Fruit fly (Drosophila melanogaster): ENCODE results near the gene CG17129.

DNA sequence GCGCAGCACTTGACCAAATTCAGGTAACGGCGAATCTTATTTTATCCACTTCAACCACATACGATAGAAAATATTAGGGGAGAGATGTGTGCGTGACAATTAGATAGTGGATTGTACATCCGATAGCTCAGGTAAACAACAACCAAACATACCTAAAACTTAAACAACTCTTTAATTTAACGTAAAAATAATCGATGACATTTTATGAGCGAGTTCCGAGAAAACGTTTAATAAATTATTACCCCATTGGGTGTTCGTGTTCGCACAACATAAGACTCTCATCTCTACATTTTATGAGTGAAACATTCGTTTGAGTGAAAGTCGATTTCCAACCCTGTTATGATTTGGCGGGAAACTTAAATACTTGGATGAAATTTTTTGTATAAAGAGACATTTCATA is at the start of gene CG17129:
- peak; percentile 80 for TF ChIP-seq zfh2 (GFP tag; optimal IDR thresholded peaks at IDR 0.05)
- peak; percentile 74 for TF ChIP-seq CG12236 (GFP tag; optimal IDR thresholded peaks at IDR 0.05)
- TF ChIP-seq ranshi (GFP tag; IDR thresholded peaks at IDR 0.05): peak; percentile 72
- peak; percentile 27 for TF ChIP-seq B-H2 (GFP tag; optimal IDR thresholded peaks at IDR 0.05)
- TF ChIP-seq wek (GFP tag; optimal IDR thresholded peaks at IDR 0.05): peak; percentile 26
- TF ChIP-seq CG17186 (GFP tag; optimal IDR thresholded peaks at IDR 0.05): peak; percentile 66
- TF ChIP-seq Atf3 (GFP tag; optimal IDR thresholded peaks at IDR 0.05): peak; percentile 66
- peak; percentile 69 for TF ChIP-seq Bteb2 (GFP tag; optimal IDR thresholded peaks at IDR 0.05)
- no peak for TF ChIP-seq gsb (GFP tag; IDR thresholded peaks at IDR 0.05)
- TF ChIP-seq scrt (GFP tag; optimal IDR thresholded peaks at IDR 0.05): no peak
- TF ChIP-seq nerfin-1 (tag; optimal IDR thresholded peaks at IDR 0.05): peak; percentile 73
